Worm (Caenorhabditis elegans) whole organism, mixed stage, embryonic: Measurements from ENCODE around the gene dpy-17.
A peak's percentile ranks its signal among the peaks of the same experiment; 100 is the strongest.

Experiments
- M03D4.4 ChIP-seq: sonication (generic microtip); optimal IDR thresholded peaks from 2 replicates; lab custom pipeline; 2017; ENCODE audit warnings: mild to moderate bottlenecking, missing genetic modification characterization, missing compliant biosample characterization
- blmp-1 ChIP-seq: fragments of 150-350 bp; optimal IDR thresholded peaks from 2 replicates; lab custom pipeline; 2014; ENCODE audit warnings: missing biosample characterization, missing genetic modification characterization
- ceh-39 ChIP-seq: fragments of 150-350 bp; optimal IDR thresholded peaks from 2 replicates; lab custom pipeline; 2014; ENCODE audit warnings: missing biosample characterization, missing genetic modification characterization
- ceh-43 ChIP-seq: fragments of 200-800 bp; sonication (Bioruptor generic); optimal IDR thresholded peaks from 2 replicates; lab custom pipeline; 2018; ENCODE audit warnings: mild to moderate bottlenecking, missing genetic modification characterization, moderate library complexity, missing compliant biosample characterization
- ceh-83 ChIP-seq: fragments of 200-800 bp; sonication (Bioruptor generic); optimal IDR thresholded peaks from 2 replicates; lab custom pipeline; 2018; ENCODE audit warnings: mild to moderate bottlenecking, missing genetic modification characterization, missing compliant biosample characterization
- ces-1 ChIP-seq: fragments of 150-350 bp; optimal IDR thresholded peaks from 2 replicates; lab custom pipeline; 2014; ENCODE audit warnings: missing biosample characterization, missing genetic modification reagents, missing genetic modification characterization
- cnd-1 ChIP-seq: fragments of 200-800 bp; sonication (Bioruptor generic); optimal IDR thresholded peaks from 2 replicates; lab custom pipeline; 2018; ENCODE audit warnings: mild to moderate bottlenecking, missing genetic modification characterization, missing compliant biosample characterization
- drap-1 ChIP-seq: fragments of 200-800 bp; sonication (Bioruptor generic); optimal IDR thresholded peaks from 3 replicates; lab custom pipeline; 2018; ENCODE audit warnings: mild to moderate bottlenecking, missing genetic modification characterization, missing compliant biosample characterization
- elt-1 ChIP-seq: sonication (generic microtip); optimal IDR thresholded peaks from 2 replicates; lab custom pipeline; 2017; ENCODE audit warnings: missing genetic modification characterization, mild to moderate bottlenecking, missing compliant biosample characterization, antibody characterized with exemption, moderate library complexity, borderline replicate concordance; ENCODE audit not compliant: insufficient read depth
- elt-3 ChIP-seq: fragments of 150-350 bp; optimal IDR thresholded peaks from 2 replicates; lab custom pipeline; 2014; ENCODE audit warnings: missing biosample characterization, missing genetic modification characterization
- hlh-1 ChIP-seq: fragments of 150-350 bp; optimal IDR thresholded peaks from 2 replicates; lab custom pipeline; 2014; ENCODE audit warnings: missing biosample characterization, missing genetic modification reagents, missing genetic modification characterization
- lin-13 ChIP-seq: fragments of 150-350 bp; optimal IDR thresholded peaks from 2 replicates; lab custom pipeline; 2014; ENCODE audit warnings: missing biosample characterization, missing genetic modification characterization
- lin-32 ChIP-seq: fragments of 200-800 bp; sonication (Bioruptor generic); optimal IDR thresholded peaks from 2 replicates; lab custom pipeline; 2018; ENCODE audit warnings: mild to moderate bottlenecking, missing genetic modification characterization, missing compliant biosample characterization
- lsy-2 ChIP-seq: fragments of 150-350 bp; optimal IDR thresholded peaks from 2 replicates; lab custom pipeline; 2014; ENCODE audit warnings: missing biosample characterization, missing genetic modification characterization
- mab-5 ChIP-seq: fragments of 150-350 bp; optimal IDR thresholded peaks from 2 replicates; lab custom pipeline; 2014; ENCODE audit warnings: missing biosample characterization, missing genetic modification characterization
- mls-2 ChIP-seq: sonication (generic microtip); optimal IDR thresholded peaks from 2 replicates; lab custom pipeline; 2016; ENCODE audit warnings: mild to moderate bottlenecking, missing genetic modification characterization, moderate library complexity, missing compliant biosample characterization
- nhr-12 ChIP-seq: fragments of 150-350 bp; optimal IDR thresholded peaks from 2 replicates; lab custom pipeline; 2014; ENCODE audit warnings: missing biosample characterization, missing genetic modification characterization
- nhr-2 ChIP-seq: fragments of 150-350 bp; optimal IDR thresholded peaks from 2 replicates; lab custom pipeline; 2014; ENCODE audit warnings: missing biosample characterization, missing genetic modification characterization
- nhr-237 ChIP-seq: fragments of 150-350 bp; optimal IDR thresholded peaks from 2 replicates; lab custom pipeline; 2014; ENCODE audit warnings: missing biosample characterization, missing genetic modification characterization
- nhr-28 ChIP-seq: fragments of 150-350 bp; optimal IDR thresholded peaks from 2 replicates; lab custom pipeline; 2014; ENCODE audit warnings: missing biosample characterization, missing genetic modification characterization
- nhr-76 ChIP-seq: sonication (generic microtip); optimal IDR thresholded peaks from 2 replicates; lab custom pipeline; 2017; ENCODE audit warnings: missing biosample characterization, missing genetic modification characterization
- pha-4 ChIP-seq: fragments of 150-350 bp; optimal IDR thresholded peaks from 2 replicates; lab custom pipeline; 2018; ENCODE audit warnings: missing biosample characterization, missing genetic modification reagents, missing genetic modification characterization
- sem-2 ChIP-seq: fragments of 200-800 bp; sonication (Bioruptor generic); optimal IDR thresholded peaks from 2 replicates; lab custom pipeline; 2018; ENCODE audit warnings: mild to moderate bottlenecking, missing genetic modification characterization, missing compliant biosample characterization
- snpc-4 ChIP-seq: fragments of 150-350 bp; optimal IDR thresholded peaks from 2 replicates; lab custom pipeline; 2014; ENCODE audit warnings: missing biosample characterization, missing genetic modification characterization
- sptf-1 ChIP-seq: sonication (generic microtip); optimal IDR thresholded peaks from 2 replicates; lab custom pipeline; 2017; ENCODE audit warnings: mild to moderate bottlenecking, missing genetic modification characterization, moderate library complexity, missing compliant biosample characterization
- tbx-8 ChIP-seq: fragments of 200-800 bp; sonication (Bioruptor generic); optimal IDR thresholded peaks from 2 replicates; lab custom pipeline; 2018; ENCODE audit warnings: mild to moderate bottlenecking, missing genetic modification characterization, moderate library complexity, missing compliant biosample characterization
- unc-120 ChIP-seq: sonication (generic microtip); optimal IDR thresholded peaks from 2 replicates; lab custom pipeline; 2017; ENCODE audit warnings: missing genetic modification characterization, missing compliant biosample characterization; ENCODE audit not compliant: poor library complexity, severe bottlenecking
- unc-39 ChIP-seq: fragments of 150-350 bp; optimal IDR thresholded peaks from 2 replicates; lab custom pipeline; 2014; ENCODE audit warnings: missing biosample characterization, missing genetic modification characterization
- unc-62 ChIP-seq: fragments of 150-350 bp; optimal IDR thresholded peaks from 2 replicates; lab custom pipeline; 2014; ENCODE audit warnings: missing biosample characterization, missing genetic modification reagents, missing genetic modification characterization
- zip-8 ChIP-seq: fragments of 150-350 bp; optimal IDR thresholded peaks from 2 replicates; lab custom pipeline; 2014; ENCODE audit warnings: missing biosample characterization, missing genetic modification characterization
- ztf-11 ChIP-seq: fragments of 150-350 bp; optimal IDR thresholded peaks from 2 replicates; lab custom pipeline; 2014; ENCODE audit warnings: missing biosample characterization, missing genetic modification characterization

Gene dpy-17

ce11 chrIII:5124385-5124784 is 17.3 kb downstream of the dpy-17 start:
- peak; percentile 42 for TF ChIP-seq unc-62 (GFP tag; lab: Kevin White, UChicago)
- no peak for TF ChIP-seq nhr-76 (tag; lab: Kevin White, UChicago)
- peak; percentile 68 for TF ChIP-seq elt-1 (tag; lab: Kevin White, UChicago)
- peak; percentile 33 for TF ChIP-seq nhr-2 (tag; lab: Kevin White, UChicago)
- no peak for TF ChIP-seq hlh-1 (tag; lab: Kevin White, UChicago)
- TF ChIP-seq ceh-83 (GFP tag; lab: Kevin White, UChicago) = no peak
- TF ChIP-seq, all 35 proteins: peak for 3

- TF ChIP-seq lin-13 (tag; lab: Kevin White, UChicago) (no peak), ztf-11 (tag; lab: Kevin White, UChicago) (no peak), unc-39 (tag; lab: Kevin White, UChicago) (no peak), nhr-12 (tag; lab: Kevin White, UChicago) (no peak), elt-3 (tag; lab: Kevin White, UChicago) (no peak), cnd-1 (tag; lab: Kevin White, UChicago) (no peak), drap-1 (GFP tag; lab: Kevin White, UChicago) (no peak), ceh-43 (no peak), M03D4.4 (tag; lab: Kevin White, UChicago) (no peak)
Measured at ce11 chrIII:5125759-5126158, 18.6 kb downstream of the dpy-17 start.

- TF ChIP-seq lin-32 (GFP tag; lab: Kevin White, UChicago) (no peak), nhr-2 (tag; lab: Kevin White, UChicago) (peak; percentile 79), mls-2 (tag; lab: Kevin White, UChicago) (no peak), mab-5 (tag; lab: Kevin White, UChicago) (no peak)
Measured at ce11 chrIII:5126988-5127387, 19.9 kb downstream of the dpy-17 start.

- TF ChIP-seq cnd-1 (tag; lab: Kevin White, UChicago) (no peak), unc-120 (tag; lab: Kevin White, UChicago) (no peak), lin-13 (tag; lab: Kevin White, UChicago) (no peak), sem-2 (GFP tag; lab: Kevin White, UChicago) (no peak), unc-39 (tag; lab: Kevin White, UChicago) (no peak), sptf-1 (no peak), hlh-1 (tag; lab: Kevin White, UChicago) (no peak), nhr-28 (tag; lab: Kevin White, UChicago) (no peak), tbx-8 (GFP tag; lab: Kevin White, UChicago) (no peak), zip-8 (tag; lab: Kevin White, UChicago) (no peak), pha-4 (tag; lab: Kevin White, UChicago) (no peak), drap-1 (GFP tag; lab: Kevin White, UChicago) (no peak), unc-62 (GFP tag; lab: Kevin White, UChicago) (no peak), ceh-83 (GFP tag; lab: Kevin White, UChicago) (no peak), lsy-2 (no peak), snpc-4 (tag; lab: Kevin White, UChicago) (no peak), nhr-2 (tag; lab: Kevin White, UChicago) (no peak), nhr-76 (tag; lab: Kevin White, UChicago) (no peak), mab-5 (tag; lab: Kevin White, UChicago) (no peak), nhr-12 (tag; lab: Kevin White, UChicago) (no peak)
Measured at ce11 chrIII:5129261-5129660, 22.1 kb downstream of the dpy-17 start.

ce11 chrIII:5130654-5131053 is 23.5 kb downstream of the dpy-17 start:
- no peak for TF ChIP-seq blmp-1 (tag; lab: Kevin White, UChicago)
- no peak for TF ChIP-seq unc-120 (tag; lab: Kevin White, UChicago)
- no peak for TF ChIP-seq nhr-237
- TF ChIP-seq ztf-11 (tag; lab: Kevin White, UChicago) = no peak
- TF ChIP-seq nhr-76 (tag; lab: Kevin White, UChicago) = no peak
- no peak for TF ChIP-seq ceh-39
- TF ChIP-seq ces-1 (GFP tag; lab: Kevin White, UChicago) = no peak
- TF ChIP-seq elt-1 (tag; lab: Kevin White, UChicago) = no peak
- TF ChIP-seq mab-5 (tag; lab: Kevin White, UChicago) = no peak
